Fruit fly (Drosophila melanogaster) whole organism, embryonic: Measurements from ENCODE around the gene CG32686.

Experiments
- Atf3 ChIP-seq: fragments of 200-800 bp; sonication (Bioruptor generic); optimal IDR thresholded peaks from 3 replicates; lab custom pipeline; 2016; ENCODE audit warnings: missing biosample characterization, missing genetic modification characterization
- B-H1 ChIP-seq: fragments of 200-800 bp; sonication (Bioruptor generic); IDR thresholded peaks from 3 replicates; pipeline ENCODE4 v1.3.6; 2022; ENCODE audit warnings: missing biosample characterization, missing genetic modification characterization
- Bteb2 ChIP-seq: fragments of 200-800 bp; sonication (Bioruptor generic); optimal IDR thresholded peaks from 2 replicates; lab custom pipeline; 2016; ENCODE audit warnings: missing biosample characterization, missing genetic modification characterization
- CG10267 ChIP-seq: fragments of 200-800 bp; sonication (Bioruptor generic); optimal IDR thresholded peaks from 2 replicates; lab custom pipeline; 2018; ENCODE audit warnings: missing biosample characterization, mild to moderate bottlenecking, missing genetic modification characterization, moderate library complexity
- CG10431 ChIP-seq: fragments of 200-800 bp; sonication (Bioruptor generic); optimal IDR thresholded peaks from 3 replicates; lab custom pipeline; 2018; ENCODE audit warnings: missing biosample characterization, mild to moderate bottlenecking, missing genetic modification characterization
- CG10565 ChIP-seq: fragments of 200-800 bp; sonication (Bioruptor generic); optimal IDR thresholded peaks from 3 replicates; lab custom pipeline; 2016; ENCODE audit warnings: missing biosample characterization, mild to moderate bottlenecking, missing genetic modification characterization
- CG11398 ChIP-seq: fragments of 200-800 bp; sonication (Bioruptor generic); optimal IDR thresholded peaks from 2 replicates; lab custom pipeline; 2016; ENCODE audit warnings: missing biosample characterization, missing genetic modification characterization
- CG12659 ChIP-seq: fragments of 200-800 bp; sonication (Bioruptor generic); optimal IDR thresholded peaks from 3 replicates; lab custom pipeline; 2017; ENCODE audit warnings: mild to moderate bottlenecking, missing biosample characterization, missing genetic modification reagents, missing genetic modification characterization
- CG14860 ChIP-seq: fragments of 200-800 bp; sonication (Bioruptor generic); IDR thresholded peaks from 3 replicates; pipeline ENCODE4 v1.3.6; 2022; ENCODE audit warnings: missing biosample characterization, missing genetic modification characterization; ENCODE audit not compliant: partially characterized antibody
- CG16813 ChIP-seq: fragments of 200-800 bp; sonication (Bioruptor generic); IDR thresholded peaks from 3 replicates; pipeline ENCODE4 v1.3.6; 2022; ENCODE audit warnings: missing biosample characterization, missing genetic modification characterization; ENCODE audit not compliant: partially characterized antibody
- CG17829 ChIP-seq: fragments of 200-800 bp; optimal IDR thresholded peaks from 2 replicates; lab custom pipeline; 2019; ENCODE audit warnings: missing biosample characterization, mild to moderate bottlenecking, missing genetic modification characterization, moderate library complexity
- CG2129 ChIP-seq: fragments of 200-800 bp; sonication (Bioruptor generic); IDR thresholded peaks from 2 replicates; pipeline ENCODE4 v1.3.6; 2022; ENCODE audit warnings: missing biosample characterization, missing genetic modification characterization; ENCODE audit not compliant: partially characterized antibody
- CG2875 ChIP-seq: fragments of 200-800 bp; sonication (Bioruptor generic); optimal IDR thresholded peaks from 2 replicates; lab custom pipeline; 2017; ENCODE audit warnings: missing biosample characterization, mild to moderate bottlenecking, missing genetic modification characterization, missing genetic modification reagents
- CG30020 ChIP-seq: fragments of 200-800 bp; optimal IDR thresholded peaks from 2 replicates; lab custom pipeline; 2019; ENCODE audit warnings: missing biosample characterization, mild to moderate bottlenecking, missing genetic modification characterization, moderate library complexity
- CG30431 ChIP-seq: fragments of 200-800 bp; sonication (Bioruptor generic); optimal IDR thresholded peaks from 2 replicates; lab custom pipeline; 2017; ENCODE audit warnings: missing biosample characterization, missing genetic modification characterization
- CG3065 ChIP-seq: fragments of 200-800 bp; sonication (Bioruptor generic); optimal IDR thresholded peaks from 2 replicates; lab custom pipeline; 2016; ENCODE audit warnings: missing biosample characterization, missing genetic modification characterization
- CG6689 ChIP-seq: fragments of 200-800 bp; sonication (Bioruptor generic); IDR thresholded peaks from 2 replicates; pipeline ENCODE4 v1.3.6; 2022; ENCODE audit warnings: missing biosample characterization, missing genetic modification characterization
- CG6791 ChIP-seq: fragments of 200-800 bp; sonication (Bioruptor generic); IDR thresholded peaks from 3 replicates; pipeline ENCODE4 v1.3.6; 2022; ENCODE audit warnings: missing biosample characterization, missing genetic modification characterization; ENCODE audit not compliant: partially characterized antibody
- CG6854 ChIP-seq: fragments of 200-800 bp; sonication (Bioruptor generic); optimal IDR thresholded peaks from 3 replicates; lab custom pipeline; 2017; ENCODE audit warnings: missing biosample characterization, mild to moderate bottlenecking, missing genetic modification characterization
- CG7556 ChIP-seq: fragments of 200-800 bp; sonication (Bioruptor generic); optimal IDR thresholded peaks from 2 replicates; lab custom pipeline; 2017; ENCODE audit warnings: missing biosample characterization, mild to moderate bottlenecking, missing genetic modification characterization
- CG7963 ChIP-seq: fragments of 200-800 bp; sonication (Bioruptor generic); IDR thresholded peaks from 3 replicates; pipeline ENCODE4 v1.3.6; 2022; ENCODE audit warnings: missing biosample characterization, missing genetic modification characterization; ENCODE audit not compliant: partially characterized antibody
- CG8924 ChIP-seq: fragments of 200-800 bp; optimal IDR thresholded peaks from 3 replicates; lab custom pipeline; 2019; ENCODE audit warnings: missing biosample characterization, mild to moderate bottlenecking, missing genetic modification characterization, moderate library complexity
- CG9609 ChIP-seq: fragments of 200-800 bp; sonication (Bioruptor generic); optimal IDR thresholded peaks from 3 replicates; lab custom pipeline; 2016; ENCODE audit warnings: missing biosample characterization, missing genetic modification characterization
- CG9932 ChIP-seq: fragments of 200-800 bp; sonication (Bioruptor generic); IDR thresholded peaks from 2 replicates; pipeline ENCODE4 v1.3.6; 2022; ENCODE audit warnings: missing biosample characterization, missing genetic modification characterization
- Doc2 ChIP-seq: fragments of 200-800 bp; sonication (Bioruptor generic); IDR thresholded peaks from 2 replicates; pipeline ENCODE4 v1.3.6; 2022; ENCODE audit warnings: missing biosample characterization, missing genetic modification characterization
- E2f2 ChIP-seq: fragments of 200-800 bp; sonication (Bioruptor generic); IDR thresholded peaks from 2 replicates; pipeline ENCODE4 v1.3.6; 2022; ENCODE audit warnings: missing biosample characterization, missing genetic modification characterization
- Elba2 ChIP-seq: fragments of 200-800 bp; sonication (Bioruptor generic); optimal IDR thresholded peaks from 3 replicates; lab custom pipeline; 2016; ENCODE audit warnings: missing biosample characterization, missing genetic modification characterization
- Ets65A ChIP-seq: fragments of 200-800 bp; sonication (Bioruptor generic); peaks from one replicate; lab custom pipeline; 2016; ENCODE audit warnings: missing biosample characterization, missing genetic modification characterization
- H15 ChIP-seq: fragments of 200-800 bp; sonication (Bioruptor generic); IDR thresholded peaks from 3 replicates; pipeline ENCODE4 v1.3.6; 2022; ENCODE audit warnings: missing biosample characterization, missing genetic modification characterization
- HLH4C ChIP-seq: fragments of 200-800 bp; sonication (Bioruptor generic); IDR thresholded peaks from 3 replicates; pipeline ENCODE4 v1.3.6; 2022; ENCODE audit warnings: missing biosample characterization, missing genetic modification characterization; ENCODE audit not compliant: partially characterized antibody
- Hand ChIP-seq: fragments of 200-800 bp; sonication (Bioruptor generic); optimal IDR thresholded peaks from 2 replicates; lab custom pipeline; 2017; ENCODE audit warnings: mild to moderate bottlenecking, missing biosample characterization, missing genetic modification reagents, missing genetic modification characterization
- Hmr ChIP-seq: fragments of 200-800 bp; sonication (Bioruptor generic); optimal IDR thresholded peaks from 3 replicates; lab custom pipeline; 2017; ENCODE audit warnings: mild to moderate bottlenecking, missing biosample characterization, missing genetic modification reagents, missing genetic modification characterization
- Hr39 ChIP-seq: fragments of >200 bp; optimal IDR thresholded peaks from 2 replicates; lab custom pipeline; 2017
- Oaz ChIP-seq: fragments of 200-800 bp; sonication (Bioruptor generic); IDR thresholded peaks from 2 replicates; pipeline ENCODE4 v1.3.6; 2022; ENCODE audit warnings: missing biosample characterization, missing genetic modification characterization
- Ptx1 ChIP-seq: fragments of 200-800 bp; sonication (Bioruptor generic); IDR thresholded peaks from 2 replicates; pipeline ENCODE4 v1.3.6; 2022; ENCODE audit warnings: missing biosample characterization, missing genetic modification characterization
- Scr ChIP-seq: fragments of 200-800 bp; sonication (Bioruptor generic); IDR thresholded peaks from 2 replicates; pipeline ENCODE4 v1.3.6; 2022; ENCODE audit warnings: missing biosample characterization, missing genetic modification characterization; ENCODE audit not compliant: partially characterized antibody
- Trl ChIP-seq, 3 experiments: fragments of >200 bp in 2 of 3; fragments of 200-800 bp in 1 of 3; sonication (Bioruptor generic) in 1 of 3; optimal IDR thresholded peaks; 2 replicates in 1 of 3; 3 replicates in 2 of 3; lab custom pipeline; 2016 to 2017; ENCODE audit warnings: missing biosample characterization in 1 of 3, missing genetic modification characterization in 1 of 3
- btn ChIP-seq: fragments of 200-800 bp; sonication (Bioruptor generic); optimal IDR thresholded peaks from 2 replicates; lab custom pipeline; 2016; ENCODE audit warnings: missing biosample characterization, missing genetic modification characterization
- croc ChIP-seq: fragments of 200-800 bp; sonication (Bioruptor generic); conservative IDR thresholded peaks from 3 replicates; pipeline ENCODE4 v1.3.6; 2022; ENCODE audit warnings: missing biosample characterization, missing genetic modification characterization
- ems ChIP-seq: fragments of 200-800 bp; sonication (Bioruptor generic); optimal IDR thresholded peaks from 3 replicates; lab custom pipeline; 2016; ENCODE audit warnings: missing biosample characterization, missing genetic modification characterization
- eve ChIP-seq, 2 experiments: fragments of >200 bp; optimal IDR thresholded peaks; 2 replicates each; lab custom pipeline; 2017; ENCODE audit warnings: missing biosample characterization in 2 of 2, missing genetic modification characterization in 2 of 2
- fu2 ChIP-seq: fragments of 200-800 bp; sonication (Bioruptor generic); optimal IDR thresholded peaks from 2 replicates; lab custom pipeline; 2016; ENCODE audit warnings: missing biosample characterization, missing genetic modification characterization
- gcm ChIP-seq: fragments of 200-800 bp; sonication (Bioruptor generic); optimal IDR thresholded peaks from 2 replicates; lab custom pipeline; 2019; ENCODE audit warnings: missing biosample characterization, mild to moderate bottlenecking, missing genetic modification characterization, moderate library complexity
- gro ChIP-seq: fragments of 200-800 bp; sonication (Bioruptor generic); optimal IDR thresholded peaks from 2 replicates; lab custom pipeline; 2016; ENCODE audit warnings: missing biosample characterization, missing genetic modification characterization
- hth ChIP-seq: fragments of >200 bp; optimal IDR thresholded peaks from 2 replicates; lab custom pipeline; 2017; ENCODE audit warnings: inconsistent platforms
- nau ChIP-seq: fragments of 200-800 bp; sonication (Bioruptor generic); optimal IDR thresholded peaks from 3 replicates; lab custom pipeline; 2017; ENCODE audit warnings: missing biosample characterization, mild to moderate bottlenecking, missing genetic modification characterization, missing genetic modification reagents
- nmo ChIP-seq: fragments of 200-800 bp; sonication (Bioruptor generic); optimal IDR thresholded peaks from 2 replicates; lab custom pipeline; 2018; ENCODE audit warnings: missing biosample characterization, mild to moderate bottlenecking, missing genetic modification characterization, moderate library complexity
- pum ChIP-seq: fragments of 200-800 bp; sonication (Bioruptor generic); optimal IDR thresholded peaks from 2 replicates; lab custom pipeline; 2016; ENCODE audit warnings: missing biosample characterization, missing genetic modification characterization
- sim ChIP-seq: fragments of 200-800 bp; sonication (Bioruptor generic); IDR thresholded peaks from 2 replicates; pipeline ENCODE4 v1.3.6; 2022; ENCODE audit warnings: missing biosample characterization, missing genetic modification characterization
- sisA ChIP-seq: fragments of 200-800 bp; sonication (Bioruptor generic); IDR thresholded peaks from 2 replicates; pipeline ENCODE4 v1.3.6; 2022; ENCODE audit warnings: missing biosample characterization, missing genetic modification characterization
- slbo ChIP-seq: fragments of 200-800 bp; sonication (Bioruptor generic); IDR thresholded peaks from 2 replicates; pipeline ENCODE4 v1.3.6; 2022; ENCODE audit warnings: missing biosample characterization, missing genetic modification characterization

Gene CG32686

DNA sequence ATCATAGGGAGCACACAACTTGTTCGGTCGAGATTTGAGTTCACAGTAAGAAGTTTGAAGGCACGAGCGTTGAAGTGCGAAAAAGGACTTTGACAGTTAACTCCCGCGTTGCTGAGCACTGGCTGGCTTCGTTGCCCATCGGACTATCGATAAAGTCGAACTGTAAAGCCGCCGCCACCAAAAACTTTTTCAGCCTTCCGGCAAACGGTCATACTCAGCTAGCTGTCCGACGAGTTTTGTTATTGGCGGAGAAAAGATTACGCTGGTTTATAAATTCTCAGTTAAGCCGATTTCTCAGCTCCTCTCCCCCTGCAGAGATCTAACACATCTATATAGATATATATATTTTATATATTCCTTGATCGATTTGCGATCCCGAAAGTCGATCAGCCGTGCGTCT is 10.6 kb upstream of the CG32686 start, which contains the start of the genes Psf3 and flw (continued):
- TF ChIP-seq nmo (GFP tag; lab: Kevin White, UChicago) = peak; percentile 20
- no peak for TF ChIP-seq CG6854
- no peak for TF ChIP-seq Hr39 (lab: Kevin White, UChicago)
- no peak for TF ChIP-seq btn
- no peak for TF ChIP-seq croc (GFP tag; lab: Robert Waterston, UW)
- no peak for TF ChIP-seq eve (GFP tag; optimal IDR thresholded peaks at IDR 0.05; lab: Kevin White, UChicago)
- no peak for TF ChIP-seq Oaz
- TF ChIP-seq CG3065 (GFP tag; lab: Kevin White, UChicago) = no peak
- no peak for TF ChIP-seq CG14860
- TF ChIP-seq slbo (GFP tag; lab: Robert Waterston, UW) = peak; percentile 57
- TF ChIP-seq CG8924 (tag; lab: Kevin White, UChicago) = no peak
- TF ChIP-seq ems (GFP tag; lab: Kevin White, UChicago) = no peak
- TF ChIP-seq hth (lab: Kevin White, UChicago) = no peak
- TF ChIP-seq gro (GFP tag; lab: Kevin White, UChicago) = no peak
- TF ChIP-seq sisA (GFP tag; lab: Robert Waterston, UW) = no peak
- no peak for TF ChIP-seq gcm
- TF ChIP-seq CG11398 (GFP tag; lab: Kevin White, UChicago) = no peak
- no peak for TF ChIP-seq nau (GFP tag; lab: Kevin White, UChicago)
- no peak for TF ChIP-seq CG9609 (GFP tag; lab: Kevin White, UChicago)
- no peak for TF ChIP-seq CG7556 (GFP tag; lab: Kevin White, UChicago)
- TF ChIP-seq CG6689 (GFP tag; lab: Robert Waterston, UW) = no peak
- TF ChIP-seq H15 (GFP tag; lab: Robert Waterston, UW) = no peak
- TF ChIP-seq B-H1 (GFP tag; lab: Robert Waterston, UW) = no peak
- TF ChIP-seq Ptx1 (GFP tag; lab: Robert Waterston, UW) = 0 out of 2 replicates have a peak, but pooled peaks have one; percentile 7
- peak; percentile 85 for TF ChIP-seq CG10267
- no peak for TF ChIP-seq CG30020 (tag; lab: Kevin White, UChicago)
- no peak for TF ChIP-seq CG30431 (GFP tag; lab: Kevin White, UChicago)
- peak; percentile 62; the same call in 1 of the 2 replicates for TF ChIP-seq CG9932
- peak; percentile 62 for TF ChIP-seq CG12659 (GFP tag; lab: Kevin White, UChicago)
- TF ChIP-seq Trl (optimal IDR thresholded peaks at IDR 0.05; lab: Kevin White, UChicago) = no peak
- no peak for TF ChIP-seq Trl (GFP tag; optimal IDR thresholded peaks at IDR 0.05; lab: Kevin White, UChicago)
- TF ChIP-seq Bteb2 (GFP tag; lab: Kevin White, UChicago) = no peak
- TF ChIP-seq CG2129 (GFP tag; lab: Robert Waterston, UW) = no peak
- no peak for TF ChIP-seq Elba2 (GFP tag; lab: Kevin White, UChicago)
- peak; percentile 70 for TF ChIP-seq CG16813 (GFP tag; lab: Robert Waterston, UW)
- TF ChIP-seq sim (GFP tag; lab: Robert Waterston, UW) = no peak
- no peak for TF ChIP-seq CG2875 (GFP tag; lab: Kevin White, UChicago)
- no peak for TF ChIP-seq pum (GFP tag; lab: Kevin White, UChicago)
- no peak for TF ChIP-seq Atf3
- TF ChIP-seq Hmr (GFP tag; lab: Kevin White, UChicago) = peak; percentile 45
- no peak for TF ChIP-seq CG10565 (GFP tag; lab: Kevin White, UChicago)
- TF ChIP-seq Hand (GFP tag; lab: Kevin White, UChicago) = no peak
- TF ChIP-seq fu2 = no peak
- no peak for TF ChIP-seq CG17829 (tag; lab: Kevin White, UChicago)
- TF ChIP-seq CG6791 (GFP tag; lab: Robert Waterston, UW) = peak; percentile 69
- no peak for TF ChIP-seq CG10431 (GFP tag; lab: Kevin White, UChicago)
- no peak for TF ChIP-seq Scr (GFP tag; lab: Robert Waterston, UW)
- no peak for TF ChIP-seq Doc2 (GFP tag; lab: Robert Waterston, UW)
- peak; percentile 61 for TF ChIP-seq HLH4C (GFP tag; lab: Robert Waterston, UW)
- TF ChIP-seq E2f2 (GFP tag; lab: Robert Waterston, UW) = peak; percentile 55
- 0 out of 3 replicates have a peak, but pooled peaks have one; percentile 34 for TF ChIP-seq CG7963 (GFP tag; lab: Robert Waterston, UW)
- peak; percentile 89 for TF ChIP-seq Ets65A (GFP tag; lab: Kevin White, UChicago)
